Worm (Caenorhabditis elegans): Measurements from ENCODE around the gene F02D10.3.
A peak's percentile ranks its signal among the peaks of the same experiment; 100 is the strongest.

Gene F02D10.3

ce11 chrX:13456442-13456841 lies 6.0 kb downstream of the F02D10.3 start, which contains the start of gene flr-1:
Gene flr-1, minus strand, starts transcription at chrX:13456542.
- TF ChIP-seq tbx-2 (tag; optimal IDR thresholded peaks at IDR 0.05): no peak
- TF ChIP-seq ceh-18 (tag; optimal IDR thresholded peaks at IDR 0.05): no peak
- TF ChIP-seq ttx-3 (tag; optimal IDR thresholded peaks at IDR 0.05): no peak
- TF ChIP-seq npax-4 (tag; optimal IDR thresholded peaks at IDR 0.05): no peak
- TF ChIP-seq Y22D7AL.16 (tag; optimal IDR thresholded peaks at IDR 0.05): no peak
- no peak for TF ChIP-seq hlh-8 (tag; optimal IDR thresholded peaks at IDR 0.05)
- no peak for TF ChIP-seq zip-5 (tag; optimal IDR thresholded peaks at IDR 0.05)
- TF ChIP-seq tbx-7 (tag; optimal IDR thresholded peaks at IDR 0.05): no peak
- no peak for TF ChIP-seq dve-1 (tag; optimal IDR thresholded peaks at IDR 0.05)
- TF ChIP-seq unc-86 (tag; optimal IDR thresholded peaks at IDR 0.05): no peak
- no peak for TF ChIP-seq fkh-10 (GFP tag; optimal IDR thresholded peaks at IDR 0.05)

- no peak for TF ChIP-seq tbx-7 (tag; optimal IDR thresholded peaks at IDR 0.05)
- no peak for TF ChIP-seq eyg-1 (tag; optimal IDR thresholded peaks at IDR 0.05)
- TF ChIP-seq madf-2 (tag; optimal IDR thresholded peaks at IDR 0.05): no peak
- TF ChIP-seq rnt-1 (tag; optimal IDR thresholded peaks at IDR 0.05): no peak
- no peak for TF ChIP-seq syd-9 (tag; optimal IDR thresholded peaks at IDR 0.05)
- no peak for TF ChIP-seq lin-11 (tag; optimal IDR thresholded peaks at IDR 0.05)
- no peak for TF ChIP-seq pqm-1 (tag; optimal IDR thresholded peaks at IDR 0.05)
Observed at ce11 chrX:13451578-13451977, 10.8 kb downstream of the F02D10.3 start, which contains the start of gene F02D10.6. Gene F02D10.6, minus strand, starts transcription at chrX:13451678.

- TF ChIP-seq C08G9.2 (tag; optimal IDR thresholded peaks at IDR 0.05) (peak; percentile 74), elt-2 (tag; optimal IDR thresholded peaks at IDR 0.05) (peak; percentile 66), nhr-232 (tag; optimal IDR thresholded peaks at IDR 0.05) (peak; percentile 60), unc-3 (GFP tag; conservative IDR thresholded peaks at IDR 0.05) (peak; percentile 62; the same call in 1 of the 2 replicates), unc-3 (tag; optimal IDR thresholded peaks at IDR 0.05) (peak; percentile 41), syd-9 (tag; optimal IDR thresholded peaks at IDR 0.05) (peak; percentile 56), ahr-1 (tag; optimal IDR thresholded peaks at IDR 0.05) (peak; percentile 43), hlh-8 (tag; optimal IDR thresholded peaks at IDR 0.05) (peak; percentile 0), K02D7.2 (tag; optimal IDR thresholded peaks at IDR 0.05) (peak; percentile 54), fkh-6 (tag; optimal IDR thresholded peaks at IDR 0.05) (peak; percentile 67), F13H6.1 (tag; optimal IDR thresholded peaks at IDR 0.05) (peak; percentile 57), ceh-48 (tag; optimal IDR thresholded peaks at IDR 0.05) (peak; percentile 41), ceh-19 (GFP tag; optimal IDR thresholded peaks at IDR 0.05) (peak; percentile 81), ets-4 (tag; optimal IDR thresholded peaks at IDR 0.05) (peak; percentile 34), pha-2 (tag; optimal IDR thresholded peaks at IDR 0.05) (peak; percentile 75), ztf-16 (tag; optimal IDR thresholded peaks at IDR 0.05) (peak; percentile 70), sdc-2 (tag; optimal IDR thresholded peaks at IDR 0.05) (peak; percentile 92), pat-9 (tag; optimal IDR thresholded peaks at IDR 0.05) (peak; percentile 70), ceh-2 (tag; optimal IDR thresholded peaks at IDR 0.05) (peak; percentile 33), unc-86 (tag; optimal IDR thresholded peaks at IDR 0.05) (peak; percentile 64), mec-3 (tag; optimal IDR thresholded peaks at IDR 0.05; ENCODE audit: borderline replicate concordance) (peak; percentile 26), ref-2 (tag; optimal IDR thresholded peaks at IDR 0.05) (peak; percentile 26), ceh-45 (GFP tag; IDR thresholded peaks at IDR 0.05) (peak; percentile 70), nfya-1 (tag; optimal IDR thresholded peaks at IDR 0.05) (peak; percentile 28), unc-42 (tag; optimal IDR thresholded peaks at IDR 0.05) (peak; percentile 46), fax-1 (tag; optimal IDR thresholded peaks at IDR 0.05) (peak; percentile 45), ceh-31 (tag; optimal IDR thresholded peaks at IDR 0.05) (peak; percentile 35), hlh-15 (tag; optimal IDR thresholded peaks at IDR 0.05) (peak; percentile 7), ceh-6 (GFP tag; optimal IDR thresholded peaks at IDR 0.05) (peak; percentile 73), tbx-2 (tag; optimal IDR thresholded peaks at IDR 0.05) (peak; percentile 63), dmd-4 (tag; optimal IDR thresholded peaks at IDR 0.05; ENCODE audit: borderline replicate concordance) (peak; percentile 60), T23F11.4 (GFP tag; optimal IDR thresholded peaks at IDR 0.05) (peak; percentile 45), pqm-1 (tag; optimal IDR thresholded peaks at IDR 0.05) (peak; percentile 56), madf-2 (tag; optimal IDR thresholded peaks at IDR 0.05) (peak; percentile 74), pros-1 (tag; optimal IDR thresholded peaks at IDR 0.05) (peak; percentile 2), dve-1 (tag; optimal IDR thresholded peaks at IDR 0.05) (peak; percentile 64), ceh-24 (tag; optimal IDR thresholded peaks at IDR 0.05) (peak; percentile 45), hlh-6 (tag; optimal IDR thresholded peaks at IDR 0.05) (peak; percentile 57), ceh-34 (tag; optimal IDR thresholded peaks at IDR 0.05) (peak; percentile 28)
Observed at ce11 chrX:13448665-13449099, 13.7 kb downstream of the F02D10.3 start.
